Worm (Caenorhabditis elegans) whole organism, young adult: ENCODE data around the gene fbxa-54.

Source experiments
- B0019.2 ChIP-seq: fragments of 200-800 bp; sonication (Bioruptor generic); conservative IDR thresholded peaks from 2 replicates; pipeline ENCODE4 v1.3.6; 2022; ENCODE audit warnings: missing genetic modification reagents, missing genetic modification characterization, missing compliant biosample characterization
- B0261.1 ChIP-seq: sonication (generic microtip); optimal IDR thresholded peaks from 2 replicates; lab custom pipeline; 2016; ENCODE audit warnings: mild to moderate bottlenecking, missing genetic modification characterization, moderate library complexity, missing compliant biosample characterization
- akir-1 ChIP-seq: fragments of 200-800 bp; sonication (Bioruptor generic); optimal IDR thresholded peaks from 2 replicates; lab custom pipeline; 2018; ENCODE audit warnings: mild to moderate bottlenecking, missing genetic modification characterization, moderate library complexity, missing compliant biosample characterization
- ama-1 ChIP-seq, 3 experiments: fragments of 150-350 bp in 1 of 3; sonication (generic microtip) in 2 of 3; optimal IDR thresholded peaks; 2 replicates each; lab custom pipeline; 2014 to 2018; ENCODE audit warnings: missing biosample characterization in 2 of 3, missing genetic modification characterization in 2 of 3, missing genetic modification reagents in 2 of 3
- aptf-3 ChIP-seq: fragments of 200-800 bp; sonication (Bioruptor generic); IDR thresholded peaks from 2 replicates; pipeline ENCODE4 v1.3.6; 2022; ENCODE audit warnings: missing genetic modification characterization, missing compliant biosample characterization
- hrde-1 ChIP-seq: sonication (generic microtip); optimal IDR thresholded peaks from 2 replicates; lab custom pipeline; 2016; ENCODE audit warnings: missing genetic modification characterization, mild to moderate bottlenecking, missing compliant biosample characterization, moderate library complexity, missing genotype, missing genetic modification reagents, borderline replicate concordance
- madf-8 ChIP-seq: fragments of 200-800 bp; sonication (Bioruptor generic); conservative IDR thresholded peaks from 2 replicates; pipeline ENCODE4 v1.3.6; 2022; ENCODE audit warnings: missing genetic modification reagents, missing genetic modification characterization, missing compliant biosample characterization
- nfya-1 ChIP-seq: sonication (generic microtip); optimal IDR thresholded peaks from 2 replicates; lab custom pipeline; 2017; ENCODE audit warnings: antibody characterized with exemption, missing compliant biosample characterization, missing genetic modification characterization, borderline replicate concordance; ENCODE audit not compliant: insufficient read depth
- rcor-1 ChIP-seq: fragments of 200-800 bp; sonication (Bioruptor generic); IDR thresholded peaks from 2 replicates; pipeline ENCODE4 v1.3.6; 2022; ENCODE audit warnings: missing genetic modification reagents, missing genetic modification characterization, missing compliant biosample characterization
- sea-2 ChIP-seq: fragments of 200-800 bp; sonication (Bioruptor generic); IDR thresholded peaks from 2 replicates; pipeline ENCODE4 v1.3.6; 2022; ENCODE audit warnings: missing genetic modification characterization, missing compliant biosample characterization
- snpc-1.1 ChIP-seq: sonication (generic microtip); optimal IDR thresholded peaks from 2 replicates; lab custom pipeline; 2017; ENCODE audit warnings: missing genetic modification characterization, mild to moderate bottlenecking, missing compliant biosample characterization, antibody characterized with exemption, moderate library complexity, missing genotype, missing genetic modification reagents; ENCODE audit not compliant: insufficient read depth
- tlf-1 ChIP-seq: fragments of 200-800 bp; sonication (Bioruptor generic); optimal IDR thresholded peaks from 2 replicates; lab custom pipeline; 2018; ENCODE audit warnings: mild to moderate bottlenecking, missing genetic modification characterization, missing compliant biosample characterization
- ztf-25 ChIP-seq: fragments of 200-800 bp; sonication (Bioruptor generic); IDR thresholded peaks from 2 replicates; pipeline ENCODE4 v1.3.6; 2022; ENCODE audit warnings: missing genetic modification reagents, missing genetic modification characterization, missing compliant biosample characterization
- ztf-6 ChIP-seq: fragments of 200-800 bp; sonication (Bioruptor generic); IDR thresholded peaks from 2 replicates; pipeline ENCODE4 v1.3.6; 2022; ENCODE audit warnings: missing genetic modification reagents, missing genetic modification characterization, missing compliant biosample characterization

DNA sequence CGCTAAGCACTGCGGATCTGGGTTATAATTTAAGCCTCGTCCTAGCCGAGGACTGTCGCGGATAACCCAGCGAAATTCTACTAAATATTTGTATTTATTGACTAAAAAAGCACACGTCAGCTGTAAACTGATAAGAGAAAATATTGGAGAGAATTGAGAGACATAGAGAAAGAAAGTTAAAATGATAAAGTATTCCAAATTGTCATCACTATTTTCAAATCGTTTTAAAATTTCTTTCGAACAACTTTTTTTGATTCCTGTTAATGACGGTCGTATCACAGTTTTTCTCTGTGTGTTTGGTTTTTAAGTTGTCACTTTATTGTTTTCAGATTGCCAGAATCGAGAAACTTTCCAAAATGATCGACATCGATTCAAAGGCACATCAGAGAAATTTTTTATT, 5.8 kb downstream of the fbxa-54 start, which contains the start of gene fbxa-51:
- TF ChIP-seq snpc-1.1 (tag; lab: Kevin White, UChicago) (no peak), akir-1 (GFP tag; lab: Kevin White, UChicago) (no peak), B0261.1 (no peak), ztf-6 (GFP tag; lab: Robert Waterston, UW) (no peak), hrde-1 (tag; lab: Kevin White, UChicago) (no peak), ama-1 (optimal IDR thresholded peaks at IDR 0.05; lab: Kevin White, UChicago) (no peak), ama-1 (GFP tag; optimal IDR thresholded peaks at IDR 0.05; lab: Kevin White, UChicago) (no peak), ztf-25 (GFP tag; lab: Robert Waterston, UW) (no peak), aptf-3 (GFP tag; lab: Robert Waterston, UW) (no peak), rcor-1 (GFP tag; lab: Robert Waterston, UW) (no peak), tlf-1 (GFP tag; lab: Kevin White, UChicago) (no peak), nfya-1 (tag; lab: Kevin White, UChicago) (no peak), B0019.2 (no peak), sea-2 (GFP tag; lab: Robert Waterston, UW) (no peak), madf-8 (GFP tag; lab: Robert Waterston, UW) (no peak)
